Worm (Caenorhabditis elegans) whole organism, L1 larva: ENCODE results near the gene nhr-150.
A peak's percentile ranks its signal among the peaks of the same experiment; 100 is the strongest.

Experiments used
- C04F5.9 ChIP-seq: sonication (generic microtip); optimal IDR thresholded peaks from 2 replicates; lab custom pipeline; 2016; ENCODE audit warnings: missing genetic modification characterization, missing compliant biosample characterization
- F16B12.6 ChIP-seq: fragments of 150-350 bp; optimal IDR thresholded peaks from 2 replicates; lab custom pipeline; 2014; ENCODE audit warnings: missing biosample characterization, missing genetic modification characterization
- aly-2 ChIP-seq: fragments of 150-350 bp; optimal IDR thresholded peaks from 2 replicates; lab custom pipeline; 2014; ENCODE audit warnings: missing biosample characterization, missing genetic modification characterization
- ceh-8 ChIP-seq: fragments of 200-800 bp; sonication (Bioruptor generic); optimal IDR thresholded peaks from 2 replicates; lab custom pipeline; 2018; ENCODE audit warnings: mild to moderate bottlenecking, missing genetic modification characterization, moderate library complexity, missing compliant biosample characterization
- dpl-1 ChIP-seq, 3 experiments: fragments of 150-350 bp in 2 of 3; sonication (generic microtip) in 1 of 3; optimal IDR thresholded peaks; 2 replicates each; lab custom pipeline; 2014 to 2017; ENCODE audit warnings: missing biosample characterization in 3 of 3, missing genetic modification characterization in 3 of 3, missing genetic modification reagents in 3 of 3
- dsc-1 ChIP-seq: sonication (generic microtip); optimal IDR thresholded peaks from 2 replicates; lab custom pipeline; 2016; ENCODE audit warnings: mild to moderate bottlenecking, missing genetic modification characterization, missing compliant biosample characterization
- efl-3 ChIP-seq: fragments of 200-800 bp; sonication (Bioruptor generic); optimal IDR thresholded peaks from 2 replicates; lab custom pipeline; 2018; ENCODE audit warnings: mild to moderate bottlenecking, missing genetic modification characterization, missing compliant biosample characterization
- egl-27 ChIP-seq, 2 experiments: fragments of 150-350 bp in 1 of 2; sonication (generic microtip); optimal IDR thresholded peaks; 3 replicates each; lab custom pipeline; 2017 to 2018; ENCODE audit warnings: missing biosample characterization in 2 of 2, missing genetic modification characterization in 2 of 2, missing genetic modification reagents in 2 of 2
- elt-3 ChIP-seq, 6 experiments: fragments of 150-350 bp in 1 of 6; sonication (generic microtip); optimal IDR thresholded peaks; 2 replicates each; lab custom pipeline; 2017 to 2018; ENCODE audit warnings: missing biosample characterization in 6 of 6, missing genetic modification characterization in 6 of 6, inconsistent platforms in 1 of 6
- fkh-10 ChIP-seq: sonication (generic microtip); optimal IDR thresholded peaks from 2 replicates; lab custom pipeline; 2017; ENCODE audit warnings: missing biosample characterization, missing genetic modification reagents, missing genetic modification characterization
- fkh-4 ChIP-seq: sonication (generic microtip); optimal IDR thresholded peaks from 2 replicates; lab custom pipeline; 2016; ENCODE audit warnings: missing compliant biosample characterization, missing genetic modification characterization, borderline replicate concordance
- fkh-8 ChIP-seq: sonication (generic microtip); optimal IDR thresholded peaks from 2 replicates; lab custom pipeline; 2016; ENCODE audit warnings: mild to moderate bottlenecking, missing genetic modification characterization, missing compliant biosample characterization
- fos-1 ChIP-seq: fragments of 150-350 bp; optimal IDR thresholded peaks from 2 replicates; lab custom pipeline; 2014; ENCODE audit warnings: missing biosample characterization, missing genetic modification characterization
- grh-1 ChIP-seq: fragments of 200-800 bp; sonication (Bioruptor generic); IDR thresholded peaks from 2 replicates; pipeline ENCODE4 v1.3.6; 2022; ENCODE audit warnings: missing genetic modification reagents, missing genetic modification characterization, missing compliant biosample characterization
- hlh-4 ChIP-seq: sonication (generic microtip); optimal IDR thresholded peaks from 2 replicates; lab custom pipeline; 2016; ENCODE audit warnings: mild to moderate bottlenecking, missing genetic modification characterization, missing compliant biosample characterization
- hpl-2 ChIP-seq: fragments of 150-350 bp; optimal IDR thresholded peaks from 2 replicates; lab custom pipeline; 2014; ENCODE audit warnings: missing biosample characterization, missing genetic modification reagents, missing genetic modification characterization
- jun-1 ChIP-seq: fragments of 150-350 bp; optimal IDR thresholded peaks from 2 replicates; lab custom pipeline; 2014; ENCODE audit warnings: missing biosample characterization, missing genetic modification reagents, missing genetic modification characterization
- lin-14 ChIP-seq: fragments of 200-800 bp; sonication (Bioruptor generic); optimal IDR thresholded peaks from 2 replicates; lab custom pipeline; 2018; ENCODE audit warnings: mild to moderate bottlenecking, missing genetic modification characterization, moderate library complexity, missing compliant biosample characterization
- lin-35 ChIP-seq, 2 experiments: fragments of 150-350 bp; optimal IDR thresholded peaks; 2 replicates each; lab custom pipeline; 2014; ENCODE audit warnings: missing biosample characterization in 2 of 2, missing genetic modification characterization in 2 of 2, missing genetic modification reagents in 2 of 2
- mep-1 ChIP-seq: fragments of 150-350 bp; optimal IDR thresholded peaks from 2 replicates; lab custom pipeline; 2014; ENCODE audit warnings: missing biosample characterization, missing genetic modification characterization
- nhr-12 ChIP-seq: sonication (generic microtip); optimal IDR thresholded peaks from 2 replicates; lab custom pipeline; 2017; ENCODE audit warnings: missing biosample characterization, missing genetic modification characterization
- nhr-237 ChIP-seq: fragments of 150-350 bp; optimal IDR thresholded peaks from 2 replicates; lab custom pipeline; 2014; ENCODE audit warnings: missing biosample characterization, missing genetic modification characterization
- nhr-47 ChIP-seq: sonication (generic microtip); optimal IDR thresholded peaks from 2 replicates; lab custom pipeline; 2016; ENCODE audit warnings: mild to moderate bottlenecking, missing genetic modification characterization, moderate library complexity, missing compliant biosample characterization
- nhr-77 ChIP-seq: fragments of 150-350 bp; optimal IDR thresholded peaks from 2 replicates; lab custom pipeline; 2014; ENCODE audit warnings: missing biosample characterization, missing genetic modification characterization
- nhr-84 ChIP-seq: sonication (generic microtip); optimal IDR thresholded peaks from 2 replicates; lab custom pipeline; 2017; ENCODE audit warnings: missing biosample characterization, missing genetic modification characterization
- nhr-85 ChIP-seq: sonication (generic microtip); peaks from one replicate; lab custom pipeline; 2016; ENCODE audit warnings: missing genetic modification characterization, inconsistent platforms, missing compliant biosample characterization
- nhr-90 ChIP-seq: sonication (generic microtip); optimal IDR thresholded peaks from 2 replicates; lab custom pipeline; 2016; ENCODE audit warnings: mild to moderate bottlenecking, missing genetic modification characterization, missing compliant biosample characterization; ENCODE audit not compliant: poor library complexity
- pag-3 ChIP-seq: sonication (generic microtip); optimal IDR thresholded peaks from 2 replicates; lab custom pipeline; 2017; ENCODE audit warnings: missing genetic modification characterization, mild to moderate bottlenecking, missing compliant biosample characterization, antibody characterized with exemption, borderline replicate concordance; ENCODE audit not compliant: insufficient read depth
- skn-1 ChIP-seq: fragments of 150-350 bp; optimal IDR thresholded peaks from 2 replicates; lab custom pipeline; 2014; ENCODE audit warnings: missing biosample characterization, missing genetic modification characterization
- snu-23 ChIP-seq: sonication (generic microtip); optimal IDR thresholded peaks from 2 replicates; lab custom pipeline; 2016; ENCODE audit warnings: missing genetic modification characterization, missing compliant biosample characterization
- sup-37 ChIP-seq: fragments of 200-800 bp; sonication (Bioruptor generic); optimal IDR thresholded peaks from 2 replicates; lab custom pipeline; 2018; ENCODE audit warnings: mild to moderate bottlenecking, missing genetic modification characterization, missing compliant biosample characterization
- tbx-2 ChIP-seq: sonication (generic microtip); optimal IDR thresholded peaks from 2 replicates; lab custom pipeline; 2016; ENCODE audit warnings: missing genetic modification characterization, missing compliant biosample characterization
- tlp-1 ChIP-seq: fragments of 150-350 bp; optimal IDR thresholded peaks from 2 replicates; lab custom pipeline; 2014; ENCODE audit warnings: missing biosample characterization, missing genetic modification characterization
- unc-62 ChIP-seq: fragments of 150-350 bp; optimal IDR thresholded peaks from 2 replicates; lab custom pipeline; 2014; ENCODE audit warnings: missing biosample characterization, missing genetic modification reagents, missing genetic modification characterization
- zip-4 ChIP-seq: fragments of 200-800 bp; sonication (Bioruptor generic); optimal IDR thresholded peaks from 2 replicates; lab custom pipeline; 2018; ENCODE audit warnings: mild to moderate bottlenecking, missing genetic modification characterization, moderate library complexity, missing compliant biosample characterization

nhr-150 gene

DNA sequence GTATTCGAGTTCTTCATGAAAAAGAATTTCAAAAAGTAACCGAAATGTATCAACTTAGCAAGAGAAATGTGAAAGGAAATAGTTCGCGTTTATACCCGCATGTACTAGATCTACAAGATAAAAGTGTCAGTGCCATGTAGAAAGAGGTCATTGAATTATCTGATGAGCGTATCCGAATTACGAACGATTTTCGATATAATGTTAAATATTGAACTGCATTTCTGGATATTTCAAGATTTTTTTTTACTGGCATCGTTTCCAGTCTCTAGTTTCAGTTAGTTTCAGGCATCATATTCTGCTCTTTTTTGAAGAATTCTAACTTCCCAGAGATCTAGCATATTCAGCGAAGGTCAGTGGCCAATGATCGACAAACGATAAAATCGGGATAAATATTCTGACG, at the start of gene nhr-150:
TSS of gene nhr-150 (minus strand) at position 92 of the 400 bp plus-strand sequence.
- TF ChIP-seq aly-2 = no peak
- no peak for TF ChIP-seq lin-35 (GFP tag; optimal IDR thresholded peaks at IDR 0.05; lab: Kevin White, UChicago)
- no peak for TF ChIP-seq dsc-1 (tag; lab: Kevin White, UChicago)
- no peak for TF ChIP-seq tlp-1
- TF ChIP-seq hpl-2 (GFP tag; lab: Kevin White, UChicago) = no peak
- no peak for TF ChIP-seq grh-1 (GFP tag; lab: Robert Waterston, UW)
- no peak for TF ChIP-seq C04F5.9 (tag; lab: Kevin White, UChicago)
- no peak for TF ChIP-seq jun-1 (tag; lab: Kevin White, UChicago)
- TF ChIP-seq pag-3 (tag; lab: Kevin White, UChicago) = no peak
- TF ChIP-seq tbx-2 = no peak
- no peak for TF ChIP-seq F16B12.6 (tag; lab: Kevin White, UChicago)
- no peak for TF ChIP-seq fkh-10 (GFP tag; lab: Kevin White, UChicago)
- TF ChIP-seq nhr-84 (tag; lab: Kevin White, UChicago) = no peak
- TF ChIP-seq mep-1 = no peak
- TF ChIP-seq nhr-85 = no peak

DNA sequence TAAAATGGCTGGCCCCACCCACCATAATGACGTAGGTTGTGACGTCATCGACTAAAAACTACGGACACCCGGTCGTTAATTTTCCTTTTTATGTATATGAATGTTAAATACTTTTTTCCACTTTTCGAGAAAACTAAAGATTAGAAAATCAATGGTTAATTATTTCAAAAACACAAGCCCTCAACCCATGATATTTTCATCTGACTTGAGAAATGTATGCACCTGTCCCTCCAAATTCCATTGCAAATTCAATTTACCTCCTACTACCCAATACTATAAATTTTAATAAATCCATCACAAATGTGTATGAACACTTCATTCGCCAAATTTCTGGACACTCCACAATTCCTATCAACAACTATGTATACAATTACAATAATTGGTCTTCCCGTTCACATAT, 47.8 kb upstream of the nhr-150 start, which contains the start of gene srh-276:
TSS of gene srh-276 (plus strand) at position 301 of the 400 bp plus-strand sequence.
- no peak for TF ChIP-seq sup-37 (GFP tag; lab: Kevin White, UChicago)
- TF ChIP-seq nhr-237 (tag; lab: Kevin White, UChicago) = no peak
- no peak for TF ChIP-seq tbx-2

DNA sequence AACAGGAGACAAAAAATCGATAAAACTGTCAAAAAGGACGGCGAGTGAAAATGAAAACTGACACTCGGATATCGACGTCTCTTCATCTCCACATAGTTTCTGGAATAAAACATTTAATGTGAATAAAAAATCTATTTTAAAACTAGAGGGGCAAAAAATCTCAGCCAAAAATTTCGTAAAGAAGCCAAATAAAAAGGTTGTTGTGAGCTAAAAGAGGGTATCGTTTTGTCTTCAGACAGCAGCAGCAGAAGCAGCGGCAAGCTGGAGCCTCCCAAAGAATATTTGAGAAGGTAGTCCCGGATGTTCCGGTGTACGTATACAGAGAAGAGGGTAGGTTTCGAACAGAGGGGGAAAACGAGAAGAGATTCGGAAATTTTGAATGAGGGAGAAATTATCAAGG, 40.7 kb upstream of the nhr-150 start, which contains the start of gene lgc-31:
TSS of gene lgc-31 (minus strand) at position 101 of the 400 bp plus-strand sequence.
- no peak for TF ChIP-seq zip-4
- no peak for TF ChIP-seq lin-14 (GFP tag; lab: Kevin White, UChicago)
- TF ChIP-seq elt-3 (tag; optimal IDR thresholded peaks at IDR 0.05; lab: Kevin White, UChicago) = no peak
- TF ChIP-seq fos-1 (tag; lab: Kevin White, UChicago) = no peak
- no peak for TF ChIP-seq hlh-4
- no peak for TF ChIP-seq nhr-77
- TF ChIP-seq hpl-2 (GFP tag; lab: Kevin White, UChicago) = no peak
- no peak for TF ChIP-seq efl-3 (GFP tag; lab: Kevin White, UChicago)
- no peak for TF ChIP-seq lin-35 (GFP tag; optimal IDR thresholded peaks at IDR 0.05; lab: Kevin White, UChicago)
- TF ChIP-seq egl-27 (tag; optimal IDR thresholded peaks at IDR 0.05; lab: Kevin White, UChicago) = no peak
- no peak for TF ChIP-seq unc-62 (GFP tag; lab: Kevin White, UChicago)

- TF ChIP-seq lin-14 (GFP tag; lab: Kevin White, UChicago) (peak; percentile 43), nhr-47 (tag; lab: Kevin White, UChicago) (no peak)
These were observed 39.1 kb upstream of the nhr-150 start for ce11 chrV:15520398-15520797.

ce11 chrV:15519845-15520244, 38.6 kb upstream of the nhr-150 start:
- TF ChIP-seq sup-37 (GFP tag; lab: Kevin White, UChicago) = no peak
- TF ChIP-seq nhr-12 (tag; lab: Kevin White, UChicago) = no peak
- no peak for TF ChIP-seq nhr-47 (tag; lab: Kevin White, UChicago)
- TF ChIP-seq ceh-8 = no peak
- TF ChIP-seq unc-62 (GFP tag; lab: Kevin White, UChicago) = no peak
- no peak for TF ChIP-seq fkh-4 (tag; lab: Kevin White, UChicago)
- no peak for TF ChIP-seq dpl-1 (GFP tag; optimal IDR thresholded peaks at IDR 0.05; lab: Kevin White, UChicago)
- TF ChIP-seq tbx-2 = no peak
- no peak for TF ChIP-seq skn-1
- no peak for TF ChIP-seq nhr-90 (tag; lab: Kevin White, UChicago)
- no peak for TF ChIP-seq snu-23
- TF ChIP-seq fkh-8 (tag; lab: Kevin White, UChicago) = no peak
